Fruit fly (Drosophila melanogaster) whole organism, pupa: ENCODE measurements around the gene Mettl3.
A peak's percentile ranks its signal among the peaks of the same experiment; 100 is the strongest.

Experiments
- CG10348 ChIP-seq: fragments of 200-800 bp; sonication (Bioruptor generic); IDR thresholded peaks from 2 replicates; pipeline ENCODE4 v1.3.6; 2022; ENCODE audit warnings: missing biosample characterization, missing genetic modification characterization
- CG12605 ChIP-seq: fragments of 200-800 bp; sonication (Bioruptor generic); IDR thresholded peaks from 2 replicates; pipeline ENCODE4 v1.3.6; 2022; ENCODE audit warnings: missing biosample characterization, missing genetic modification characterization
- CG13204 ChIP-seq: fragments of 200-800 bp; sonication (Bioruptor generic); optimal IDR thresholded peaks from 2 replicates; lab custom pipeline; 2018; ENCODE audit warnings: missing biosample characterization, mild to moderate bottlenecking, missing genetic modification characterization, moderate library complexity
- CG14655 ChIP-seq: fragments of 200-800 bp; sonication (Bioruptor generic); optimal IDR thresholded peaks from 3 replicates; lab custom pipeline; 2017; ENCODE audit warnings: mild to moderate bottlenecking, missing biosample characterization, missing genetic modification reagents, missing genetic modification characterization
- CG15710 ChIP-seq: fragments of 200-800 bp; sonication (Bioruptor generic); optimal IDR thresholded peaks from 2 replicates; lab custom pipeline; 2018; ENCODE audit warnings: missing biosample characterization, mild to moderate bottlenecking, missing genetic modification characterization, moderate library complexity
- CG17806 ChIP-seq: fragments of 200-800 bp; sonication (Bioruptor generic); optimal IDR thresholded peaks from 2 replicates; lab custom pipeline; 2018; ENCODE audit warnings: missing biosample characterization, mild to moderate bottlenecking, missing genetic modification characterization, moderate library complexity
- CG32121 ChIP-seq: fragments of 200-800 bp; sonication (Bioruptor generic); IDR thresholded peaks from 2 replicates; pipeline ENCODE4 v1.3.6; 2022; ENCODE audit warnings: missing biosample characterization, missing genetic modification characterization
- CG34367 ChIP-seq: fragments of 200-800 bp; sonication (Bioruptor generic); optimal IDR thresholded peaks from 2 replicates; lab custom pipeline; 2018; ENCODE audit warnings: missing biosample characterization, mild to moderate bottlenecking, missing genetic modification characterization
- CG4496 ChIP-seq: fragments of 200-800 bp; sonication (Bioruptor generic); IDR thresholded peaks from 3 replicates; pipeline ENCODE4 v1.3.6; 2022; ENCODE audit warnings: missing biosample characterization, missing genetic modification characterization
- CG8159 ChIP-seq: fragments of 200-800 bp; sonication (Bioruptor generic); optimal IDR thresholded peaks from 3 replicates; lab custom pipeline; 2018; ENCODE audit warnings: missing biosample characterization, mild to moderate bottlenecking, missing genetic modification characterization, moderate library complexity
- CG8301 ChIP-seq: fragments of 200-800 bp; sonication (Bioruptor generic); optimal IDR thresholded peaks from 2 replicates; lab custom pipeline; 2018; ENCODE audit warnings: missing biosample characterization, mild to moderate bottlenecking, missing genetic modification characterization
- CG9948 ChIP-seq: fragments of 200-800 bp; sonication (Bioruptor generic); optimal IDR thresholded peaks from 2 replicates; lab custom pipeline; 2018; ENCODE audit warnings: missing biosample characterization, mild to moderate bottlenecking, missing genetic modification characterization, moderate library complexity
- D1 ChIP-seq: fragments of 200-800 bp; sonication (Bioruptor generic); optimal IDR thresholded peaks from 2 replicates; lab custom pipeline; 2018; ENCODE audit warnings: missing biosample characterization, mild to moderate bottlenecking, missing genetic modification characterization, moderate library complexity
- EcR ChIP-seq: fragments of 200-800 bp; sonication (Bioruptor generic); optimal IDR thresholded peaks from 3 replicates; lab custom pipeline; 2019; ENCODE audit warnings: missing biosample characterization, missing genetic modification characterization, mild to moderate bottlenecking, moderate library complexity, missing genetic modification reagents
- Ets98B ChIP-seq: fragments of 200-800 bp; sonication (Bioruptor generic); IDR thresholded peaks from 2 replicates; pipeline ENCODE4 v1.3.6; 2022; ENCODE audit warnings: missing biosample characterization, missing genetic modification characterization
- Pif1A ChIP-seq: fragments of 200-800 bp; sonication (Bioruptor generic); optimal IDR thresholded peaks from 3 replicates; lab custom pipeline; 2016; ENCODE audit warnings: missing biosample characterization, missing genetic modification characterization
- Pif1B ChIP-seq: fragments of 200-800 bp; sonication (Bioruptor generic); optimal IDR thresholded peaks from 3 replicates; lab custom pipeline; 2016; ENCODE audit warnings: missing biosample characterization, missing genetic modification characterization
- Snoo ChIP-seq: fragments of 200-800 bp; sonication (Bioruptor generic); optimal IDR thresholded peaks from 3 replicates; lab custom pipeline; 2017; ENCODE audit warnings: missing biosample characterization, mild to moderate bottlenecking, missing genetic modification characterization, inconsistent platforms
- fd96Ca ChIP-seq: fragments of 200-800 bp; sonication (Bioruptor generic); IDR thresholded peaks from 3 replicates; pipeline ENCODE4 v1.3.6; 2022; ENCODE audit warnings: missing biosample characterization, missing genetic modification characterization
- gl ChIP-seq: fragments of 200-800 bp; sonication (Bioruptor generic); optimal IDR thresholded peaks from 2 replicates; lab custom pipeline; 2018; ENCODE audit warnings: missing biosample characterization, mild to moderate bottlenecking, missing genetic modification characterization
- rn ChIP-seq: fragments of 200-800 bp; sonication (Bioruptor generic); IDR thresholded peaks from 2 replicates; pipeline ENCODE4 v1.3.6; 2022; ENCODE audit warnings: missing biosample characterization, missing genetic modification characterization

Gene Mettl3

dm6 chr3R:24050690-24051440, 18.9 kb downstream of the Mettl3 start, which contains the start of the genes Atg6 and Pisd:
TSS of gene Atg6 (minus strand) at chr3R:24050782.
TSS of gene Pisd (plus strand) at chr3R:24050783.
- TF ChIP-seq Pif1A (GFP tag; lab: Kevin White, UChicago) (no peak), CG8159 (peak; percentile 20), CG32121 (GFP tag; lab: Robert Waterston, UW) (no peak), CG14655 (GFP tag; lab: Kevin White, UChicago) (no peak), D1 (tag; lab: Kevin White, UChicago) (no peak), rn (GFP tag; lab: Robert Waterston, UW) (no peak), gl (tag; lab: Kevin White, UChicago) (no peak), CG8301 (tag; lab: Kevin White, UChicago) (no peak), CG13204 (GFP tag; lab: Kevin White, UChicago) (no peak), CG15710 (peak; percentile 15), CG9948 (no peak), CG17806 (tag; lab: Kevin White, UChicago) (no peak), Pif1B (GFP tag; lab: Kevin White, UChicago) (no peak), CG10348 (GFP tag; lab: Robert Waterston, UW) (no peak), Ets98B (GFP tag; lab: Robert Waterston, UW) (peak; percentile 16; the same call in 1 of the 2 replicates), CG34367 (tag; lab: Kevin White, UChicago) (no peak), EcR (peak; percentile 41), Snoo (tag; lab: Kevin White, UChicago) (peak; percentile 6), CG12605 (GFP tag; lab: Robert Waterston, UW) (0 out of 2 replicates have a peak, but pooled peaks have one; percentile 9), CG4496 (GFP tag; lab: Robert Waterston, UW) (0 out of 3 replicates have a peak, but pooled peaks have one; percentile 27), fd96Ca (GFP tag; lab: Robert Waterston, UW) (no peak)

- TF ChIP-seq fd96Ca (GFP tag; lab: Robert Waterston, UW): peak; percentile 47; the same call in 1 of the 3 replicates
- no peak for TF ChIP-seq CG13204 (GFP tag; lab: Kevin White, UChicago)
- TF ChIP-seq EcR: peak; percentile 7
- 0 out of 2 replicates have a peak, but pooled peaks have one; percentile 19 for TF ChIP-seq CG32121 (GFP tag; lab: Robert Waterston, UW)
- no peak for TF ChIP-seq Pif1A (GFP tag; lab: Kevin White, UChicago)
- TF ChIP-seq, all 21 proteins: peak for 3
Observed at dm6 chr3R:24051459-24052165, 19.7 kb downstream of the Mettl3 start.

- TF ChIP-seq fd96Ca (GFP tag; lab: Robert Waterston, UW) (no peak), EcR (peak; percentile 89), CG34367 (tag; lab: Kevin White, UChicago) (no peak), Ets98B (GFP tag; lab: Robert Waterston, UW) (peak; percentile 76), CG8159 (no peak)
Observed at dm6 chr3R:24053506-24054102, 21.6 kb downstream of the Mettl3 start.

dm6 chr3R:24054227-24054626, 22.3 kb downstream of the Mettl3 start, which contains the start of gene CG6000:
TSS of gene CG6000 (plus strand) at chr3R:24054391.
- TF ChIP-seq D1 (tag; lab: Kevin White, UChicago) (no peak), EcR (no peak), rn (GFP tag; lab: Robert Waterston, UW) (no peak), Snoo (tag; lab: Kevin White, UChicago) (no peak), CG8159 (no peak), CG14655 (GFP tag; lab: Kevin White, UChicago) (no peak), CG9948 (no peak), CG15710 (no peak), fd96Ca (GFP tag; lab: Robert Waterston, UW) (no peak)
- TF ChIP-seq, all 21 proteins: peak for 0

- TF ChIP-seq EcR (peak; percentile 88), CG8301 (tag; lab: Kevin White, UChicago) (no peak), Pif1A (GFP tag; lab: Kevin White, UChicago) (no peak), gl (tag; lab: Kevin White, UChicago) (peak; percentile 1), CG15710 (peak; percentile 10), CG32121 (GFP tag; lab: Robert Waterston, UW) (peak; percentile 15; the same call in 1 of the 2 replicates)
- TF ChIP-seq, all 21 proteins: peak for 4
Observed at dm6 chr3R:24057188-24057587, 25.2 kb downstream of the Mettl3 start, which contains the start of gene Hsp68. TSS of gene Hsp68 (minus strand) at chr3R:24057310.

dm6 chr3R:24058041-24058440, 26.1 kb downstream of the Mettl3 start, which contains the start of gene SMC1:
TSS of gene SMC1 (plus strand) at chr3R:24058287.
- TF ChIP-seq CG15710 (no peak), fd96Ca (GFP tag; lab: Robert Waterston, UW) (no peak), Ets98B (GFP tag; lab: Robert Waterston, UW) (no peak), CG13204 (GFP tag; lab: Kevin White, UChicago) (no peak), EcR (no peak), Pif1B (GFP tag; lab: Kevin White, UChicago) (no peak)
